Worm (Caenorhabditis elegans) whole organism, L2 larva: ENCODE data around the gene cya-2.
"Not testable (repeated sequence)": the region's sequence is repeated elsewhere in the genome, so short reads cannot be mapped to it uniquely, and the experiment has no call there.

Experiments used
- ZK546.5 ChIP-seq: sonication (generic microtip); optimal IDR thresholded peaks from 2 replicates; lab custom pipeline; 2017; ENCODE audit warnings: missing biosample characterization, missing genetic modification characterization
- ama-1 ChIP-seq: fragments of 150-350 bp; optimal IDR thresholded peaks from 2 replicates; lab custom pipeline; 2018; ENCODE audit warnings: inconsistent platforms
- ceh-82 ChIP-seq: fragments of 150-350 bp; optimal IDR thresholded peaks from 2 replicates; lab custom pipeline; 2014; ENCODE audit warnings: missing biosample characterization, missing genetic modification characterization
- mdl-1 ChIP-seq, 2 experiments: fragments of 150-350 bp in 1 of 2; sonication (generic microtip) in 1 of 2; optimal IDR thresholded peaks; 2 replicates each; lab custom pipeline; 2017; ENCODE audit warnings: missing biosample characterization in 2 of 2, missing genetic modification characterization in 2 of 2
- nhr-11 ChIP-seq: fragments of 150-350 bp; optimal IDR thresholded peaks from 2 replicates; lab custom pipeline; 2014; ENCODE audit warnings: missing biosample characterization, missing genetic modification characterization
- nhr-25 ChIP-seq: fragments of 150-350 bp; sonication (generic microtip); optimal IDR thresholded peaks from 3 replicates; lab custom pipeline; 2014; ENCODE audit warnings: missing biosample characterization, missing genetic modification characterization
- nhr-6 ChIP-seq: fragments of 150-350 bp; optimal IDR thresholded peaks from 2 replicates; lab custom pipeline; 2014; ENCODE audit warnings: missing biosample characterization, missing genetic modification characterization
- unc-62 ChIP-seq: fragments of 150-350 bp; optimal IDR thresholded peaks from 2 replicates; lab custom pipeline; 2014; ENCODE audit warnings: missing biosample characterization, missing genetic modification reagents, missing genetic modification characterization

ce11 chrII:1998561-1998960 lies 24.9 kb downstream of the cya-2 start, which contains the start of gene math-19:
- not testable (repeated sequence) for TF ChIP-seq nhr-25 (tag; lab: Kevin White, UChicago); ceh-82 (tag; lab: Kevin White, UChicago); mdl-1 (tag; optimal IDR thresholded peaks at IDR 0.05; lab: Kevin White, UChicago); nhr-11 (tag; lab: Kevin White, UChicago); ama-1 (lab: Kevin White, UChicago); unc-62; ZK546.5 (tag; lab: Kevin White, UChicago); nhr-6 (tag; lab: Kevin White, UChicago)
